Fruit fly (Drosophila melanogaster): Measurements from ENCODE around the gene CG33791.

DNA sequence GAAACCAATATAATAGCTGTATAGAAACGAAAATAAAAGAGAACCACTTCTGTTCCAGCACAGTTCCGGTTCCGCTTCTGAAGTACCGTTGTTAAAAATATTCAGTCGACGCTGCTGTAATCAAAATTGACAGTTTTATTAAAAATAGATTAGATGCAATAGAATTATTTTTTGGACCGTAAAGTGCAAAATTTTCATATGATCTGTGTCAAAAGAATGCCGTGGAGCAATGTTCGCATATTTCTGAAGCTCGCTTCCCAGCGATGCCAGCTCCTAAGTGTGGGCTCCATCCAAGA lies at the start of gene CG33791, which contains the start of gene CG18170:
- TF ChIP-seq Clk (GFP tag; optimal IDR thresholded peaks at IDR 0.05) (no peak), CG12768 (GFP tag; optimal IDR thresholded peaks at IDR 0.05) (no peak), CG7101 (tag; optimal IDR thresholded peaks at IDR 0.05) (no peak), CG7045 (GFP tag; optimal IDR thresholded peaks at IDR 0.05) (no peak), Crg-1 (GFP tag; optimal IDR thresholded peaks at IDR 0.05) (no peak), toe (GFP tag; optimal IDR thresholded peaks at IDR 0.05) (no peak), bab1 (GFP tag; optimal IDR thresholded peaks at IDR 0.05) (no peak), Hr96 (GFP tag; optimal IDR thresholded peaks at IDR 0.05) (no peak), kay (GFP tag; ENCODE audit: borderline replicate concordance) (no peak)
